Worm (Caenorhabditis elegans) whole organism, late embryonic: ENCODE results near the gene Y37D8A.25.

Source experiments
- F13H6.1 ChIP-seq: sonication (generic microtip); optimal IDR thresholded peaks from 2 replicates; lab custom pipeline; 2016; ENCODE audit warnings: missing genetic modification characterization, missing compliant biosample characterization
- ceh-31 ChIP-seq: sonication (generic microtip); optimal IDR thresholded peaks from 2 replicates; lab custom pipeline; 2016; ENCODE audit warnings: missing genetic modification characterization, missing compliant biosample characterization
- ceh-9 ChIP-seq: sonication (generic microtip); optimal IDR thresholded peaks from 2 replicates; lab custom pipeline; 2016; ENCODE audit warnings: mild to moderate bottlenecking, missing genetic modification characterization, inconsistent platforms, missing compliant biosample characterization
- dmd-4 ChIP-seq: sonication (generic microtip); optimal IDR thresholded peaks from 2 replicates; lab custom pipeline; 2016; ENCODE audit warnings: borderline replicate concordance, missing genetic modification characterization, missing compliant biosample characterization
- elt-2 ChIP-seq: sonication (generic microtip); optimal IDR thresholded peaks from 2 replicates; lab custom pipeline; 2016; ENCODE audit warnings: missing genetic modification reagents, missing genetic modification characterization, missing compliant biosample characterization
- fkh-10 ChIP-seq: fragments of 150-350 bp; optimal IDR thresholded peaks from 2 replicates; lab custom pipeline; 2014; ENCODE audit warnings: missing biosample characterization, missing genetic modification reagents, missing genetic modification characterization
- hlh-30 ChIP-seq: sonication (generic microtip); optimal IDR thresholded peaks from 2 replicates; lab custom pipeline; 2017; ENCODE audit warnings: antibody characterized with exemption, missing genetic modification characterization, missing compliant biosample characterization; ENCODE audit not compliant: insufficient read depth
- nhr-11 ChIP-seq: fragments of 150-350 bp; optimal IDR thresholded peaks from 2 replicates; lab custom pipeline; 2014; ENCODE audit warnings: missing biosample characterization, missing genetic modification characterization
- pha-4 ChIP-seq: fragments of 150-350 bp; optimal IDR thresholded peaks from 2 replicates; lab custom pipeline; 2018; ENCODE audit warnings: missing biosample characterization, missing genetic modification reagents, missing genetic modification characterization
- sdc-2 ChIP-seq: sonication (generic microtip); optimal IDR thresholded peaks from 2 replicates; lab custom pipeline; 2016; ENCODE audit warnings: missing genotype, missing genetic modification characterization, missing compliant biosample characterization
- sox-2 ChIP-seq: fragments of 200-800 bp; sonication (Bioruptor generic); IDR thresholded peaks from 2 replicates; pipeline ENCODE4 v1.3.6; 2022; ENCODE audit warnings: missing genetic modification reagents, missing genetic modification characterization, missing compliant biosample characterization
- tbx-2 ChIP-seq: sonication (generic microtip); optimal IDR thresholded peaks from 2 replicates; lab custom pipeline; 2016; ENCODE audit warnings: missing genetic modification characterization, missing compliant biosample characterization
- unc-42 ChIP-seq: sonication (generic microtip); optimal IDR thresholded peaks from 2 replicates; lab custom pipeline; 2016; ENCODE audit warnings: missing genotype, missing genetic modification characterization, missing compliant biosample characterization

- TF ChIP-seq unc-42 (tag; lab: Kevin White, UChicago) (no peak), nhr-11 (tag; lab: Kevin White, UChicago) (no peak), tbx-2 (tag; lab: Kevin White, UChicago) (no peak), fkh-10 (GFP tag; lab: Kevin White, UChicago) (no peak), F13H6.1 (tag; lab: Kevin White, UChicago) (no peak), hlh-30 (tag; lab: Kevin White, UChicago) (no peak), pha-4 (tag; lab: Kevin White, UChicago) (no peak), sdc-2 (no peak), dmd-4 (no peak), ceh-31 (tag; lab: Kevin White, UChicago) (no peak), elt-2 (tag; lab: Kevin White, UChicago) (no peak), ceh-9 (tag; lab: Kevin White, UChicago) (no peak), sox-2 (no peak)
These were observed 20.2 kb upstream of the Y37D8A.25 start for ce11 chrIII:12840204-12840603.
